Fruit fly (Drosophila melanogaster): ENCODE data around the gene mth.

mth gene

dm6 chr3L:350651-351228, 4.0 kb upstream of the mth start (continued):
- TF ChIP-seq fd102C (GFP tag; optimal IDR thresholded peaks at IDR 0.05) (no peak), dati (GFP tag; IDR thresholded peaks at IDR 0.05) (peak; percentile 62; the same call in 1 of the 2 replicates), rib (GFP tag; IDR thresholded peaks at IDR 0.05) (peak; percentile 77), gcm2 (GFP tag; optimal IDR thresholded peaks at IDR 0.05) (no peak), knrl (GFP tag; IDR thresholded peaks at IDR 0.05; ENCODE audit: partially characterized antibody) (no peak), Hand (GFP tag; optimal IDR thresholded peaks at IDR 0.05) (peak; percentile 36), peb (GFP tag; IDR thresholded peaks at IDR 0.05) (peak; percentile 67), Tbp (GFP tag; optimal IDR thresholded peaks at IDR 0.05) (no peak), ken (GFP tag; IDR thresholded peaks at IDR 0.05) (peak; percentile 77; the same call in 2 of the 3 replicates), gt (GFP tag; IDR thresholded peaks at IDR 0.05) (peak; percentile 61), CG6683 (GFP tag; optimal IDR thresholded peaks at IDR 0.05) (peak; percentile 16), tap (tag; optimal IDR thresholded peaks at IDR 0.05) (peak; percentile 68), inv (GFP tag; IDR thresholded peaks at IDR 0.05; ENCODE audit: partially characterized antibody) (no peak), dysf (GFP tag; IDR thresholded peaks at IDR 0.05) (peak; percentile 86), D19B (GFP tag; optimal IDR thresholded peaks at IDR 0.05) (peak; percentile 58), insv (GFP tag; optimal IDR thresholded peaks at IDR 0.05) (no peak), NfI (GFP tag; optimal IDR thresholded peaks at IDR 0.05) (peak; percentile 43), CG9437 (GFP tag; optimal IDR thresholded peaks at IDR 0.05) (peak; percentile 51), CG15073 (GFP tag; optimal IDR thresholded peaks at IDR 0.05) (no peak), schlank (tag; optimal IDR thresholded peaks at IDR 0.05) (no peak), CG9876 (GFP tag; optimal IDR thresholded peaks at IDR 0.05) (no peak), CG6272 (GFP tag; IDR thresholded peaks at IDR 0.05) (peak; percentile 69), btn (GFP tag; optimal IDR thresholded peaks at IDR 0.05) (peak; percentile 48), lov (optimal IDR thresholded peaks at IDR 0.05) (no peak), lov (GFP tag; IDR thresholded peaks at IDR 0.05) (no peak; the same call in 2 of the 3 replicates), Xrp1 (GFP tag; IDR thresholded peaks at IDR 0.05) (peak; percentile 83), row (GFP tag; IDR thresholded peaks at IDR 0.05) (peak; percentile 88), CG17568 (GFP tag; optimal IDR thresholded peaks at IDR 0.05) (no peak), zf30C (GFP tag; optimal IDR thresholded peaks at IDR 0.05) (peak; percentile 58), nerfin-1 (tag; optimal IDR thresholded peaks at IDR 0.05) (peak; percentile 45), grau (tag; optimal IDR thresholded peaks at IDR 0.05) (peak; percentile 73), lilli (GFP tag; optimal IDR thresholded peaks at IDR 0.05) (peak; percentile 75), Chrac-16 (GFP tag; optimal IDR thresholded peaks at IDR 0.05) (peak; percentile 59), Dad (GFP tag; optimal IDR thresholded peaks at IDR 0.05) (peak; percentile 52), sr (GFP tag; IDR thresholded peaks at IDR 0.05) (no peak), kni (GFP tag; optimal IDR thresholded peaks at IDR 0.05) (no peak), ttk (GFP tag; IDR thresholded peaks at IDR 0.05) (peak; percentile 88), CG12942 (GFP tag; optimal IDR thresholded peaks at IDR 0.05) (no peak), CG17328 (GFP tag; IDR thresholded peaks at IDR 0.05) (peak; percentile 77), CG2116 (GFP tag; optimal IDR thresholded peaks at IDR 0.05) (peak; percentile 1), Six4 (GFP tag; optimal IDR thresholded peaks at IDR 0.05) (peak; percentile 17), bigmax (GFP tag; optimal IDR thresholded peaks at IDR 0.05) (no peak), CG13287 (GFP tag; IDR thresholded peaks at IDR 0.05; ENCODE audit: partially characterized antibody) (no peak), CG1024 (GFP tag; IDR thresholded peaks at IDR 0.05) (peak; percentile 74), tup (GFP tag; optimal IDR thresholded peaks at IDR 0.05) (no peak), gsb (GFP tag; IDR thresholded peaks at IDR 0.05) (peak; percentile 56; the same call in 1 of the 2 replicates), odd (GFP tag; optimal IDR thresholded peaks at IDR 0.05) (no peak), NC2β (GFP tag; optimal IDR thresholded peaks at IDR 0.05) (no peak), Spps (tag; optimal IDR thresholded peaks at IDR 0.05) (peak; percentile 58), CG9609 (GFP tag; optimal IDR thresholded peaks at IDR 0.05) (peak; percentile 33), NFAT (GFP tag; IDR thresholded peaks at IDR 0.05) (peak; percentile 39; the same call in 1 of the 2 replicates)
